Worm (Caenorhabditis elegans): ENCODE measurements around the gene obr-2.

Gene obr-2

ce11 chrV:15012542-15013301, 1.3 kb downstream of the obr-2 start:
- TF ChIP-seq zag-1 (tag; optimal IDR thresholded peaks at IDR 0.05) (no peak), lin-14 (GFP tag; optimal IDR thresholded peaks at IDR 0.05) (peak; percentile 20), hlh-4 (tag; optimal IDR thresholded peaks at IDR 0.05) (no peak), nhr-85 (tag) (peak; percentile 67), lin-35 (GFP tag; optimal IDR thresholded peaks at IDR 0.05) (peak in 1 of 2 experiments; percentile 18), nhr-47 (tag; optimal IDR thresholded peaks at IDR 0.05) (peak; percentile 12), dsc-1 (tag; optimal IDR thresholded peaks at IDR 0.05) (peak; percentile 24), snu-23 (GFP tag; optimal IDR thresholded peaks at IDR 0.05) (peak; percentile 29), rnt-1 (tag; optimal IDR thresholded peaks at IDR 0.05) (peak; percentile 70), efl-1 (optimal IDR thresholded peaks at IDR 0.05) (peak in 1 of 2 experiments; percentile 15), efl-1 (GFP tag; optimal IDR thresholded peaks at IDR 0.05 in 1 of 2) (peak in 1 of 2 experiments; percentile 84), nhr-71 (tag; optimal IDR thresholded peaks at IDR 0.05) (peak; percentile 36), xbp-1 (tag; optimal IDR thresholded peaks at IDR 0.05) (no peak)

ce11 chrV:15011560-15011959, 2.5 kb downstream of the obr-2 start, which contains the start of gene nmr-2:
nmr-2 (minus strand) TSS chrV:15011660.
- TF ChIP-seq mep-1 (tag; optimal IDR thresholded peaks at IDR 0.05) (no peak), vab-15 (tag; optimal IDR thresholded peaks at IDR 0.05) (no peak), unc-62 (GFP tag; optimal IDR thresholded peaks at IDR 0.05) (no peak), ets-5 (GFP tag; IDR thresholded peaks at IDR 0.05) (no peak), nhr-47 (tag; optimal IDR thresholded peaks at IDR 0.05) (no peak), Y116A8C.19 (tag; optimal IDR thresholded peaks at IDR 0.05; ENCODE audit: borderline replicate concordance) (no peak), hlh-17 (GFP tag; optimal IDR thresholded peaks at IDR 0.05; ENCODE audit: borderline replicate concordance) (no peak), ceh-8 (GFP tag; optimal IDR thresholded peaks at IDR 0.05) (no peak), sup-37 (GFP tag; optimal IDR thresholded peaks at IDR 0.05) (no peak), fos-1 (tag; optimal IDR thresholded peaks at IDR 0.05) (no peak), ces-1 (GFP tag; optimal IDR thresholded peaks at IDR 0.05) (no peak), blmp-1 (tag; optimal IDR thresholded peaks at IDR 0.05) (no peak), ceh-88 (GFP tag; IDR thresholded peaks at IDR 0.05) (no peak), unc-130 (tag; optimal IDR thresholded peaks at IDR 0.05) (no peak), ceh-63 (GFP tag; optimal IDR thresholded peaks at IDR 0.05) (no peak), mab-9 (GFP tag; IDR thresholded peaks at IDR 0.05) (no peak), C16A3.4 (tag; optimal IDR thresholded peaks at IDR 0.05) (no peak)

DNA sequence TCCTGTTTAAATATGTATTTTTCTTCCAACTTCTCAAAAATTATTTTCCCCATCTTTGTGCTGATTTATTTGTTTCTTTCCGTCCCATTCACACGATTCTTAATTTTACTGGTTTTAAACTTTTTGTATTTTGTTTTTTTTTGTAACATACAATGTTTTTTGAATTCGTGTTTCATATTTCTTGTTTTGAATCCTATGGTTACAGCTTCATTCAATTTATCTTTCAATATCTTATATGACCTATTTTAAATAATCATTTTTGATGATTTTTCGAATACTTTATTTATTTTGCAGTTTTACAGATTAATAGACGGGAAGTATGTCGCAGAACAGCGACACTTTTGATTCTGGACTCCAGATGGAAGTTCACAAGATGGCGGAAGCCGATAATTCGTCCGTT, 9.3 kb downstream of the obr-2 start, which contains the start of gene hrde-2:
hrde-2 (plus strand) TSS at position 301 of the 400 bp plus-strand sequence.
- TF ChIP-seq ceh-82 (tag; optimal IDR thresholded peaks at IDR 0.05), result no peak
- no peak for TF ChIP-seq hlh-4 (tag; optimal IDR thresholded peaks at IDR 0.05)
- TF ChIP-seq efl-1 (optimal IDR thresholded peaks at IDR 0.05), result no peak
- no peak for TF ChIP-seq efl-1 (GFP tag; optimal IDR thresholded peaks at IDR 0.05 in 1 of 2)
- TF ChIP-seq lsy-2 (tag; optimal IDR thresholded peaks at IDR 0.05), result no peak
- no peak for TF ChIP-seq nhr-47 (tag; optimal IDR thresholded peaks at IDR 0.05)
- TF ChIP-seq irx-1 (tag; optimal IDR thresholded peaks at IDR 0.05), result no peak
- TF ChIP-seq nhr-77 (tag; optimal IDR thresholded peaks at IDR 0.05), result no peak
- no peak for TF ChIP-seq rnt-1 (tag; optimal IDR thresholded peaks at IDR 0.05)
- no peak for TF ChIP-seq efl-3 (GFP tag; optimal IDR thresholded peaks at IDR 0.05)
- no peak for TF ChIP-seq nhr-237 (tag; optimal IDR thresholded peaks at IDR 0.05)
- TF ChIP-seq C16A3.4 (tag; optimal IDR thresholded peaks at IDR 0.05), result no peak
- no peak for TF ChIP-seq hlh-17 (GFP tag; optimal IDR thresholded peaks at IDR 0.05; ENCODE audit: borderline replicate concordance)
- no peak for TF ChIP-seq unc-62 (GFP tag; optimal IDR thresholded peaks at IDR 0.05)
- no peak for TF ChIP-seq hpl-2 (GFP tag; optimal IDR thresholded peaks at IDR 0.05)
- TF ChIP-seq egl-27 (tag; optimal IDR thresholded peaks at IDR 0.05), result no peak
- no peak for TF ChIP-seq unc-130 (tag; optimal IDR thresholded peaks at IDR 0.05)
- TF ChIP-seq lin-13 (GFP tag; optimal IDR thresholded peaks at IDR 0.05), result no peak
